Fruit fly (Drosophila melanogaster): ENCODE results near the gene CG42726.

CG42726 gene

DNA sequence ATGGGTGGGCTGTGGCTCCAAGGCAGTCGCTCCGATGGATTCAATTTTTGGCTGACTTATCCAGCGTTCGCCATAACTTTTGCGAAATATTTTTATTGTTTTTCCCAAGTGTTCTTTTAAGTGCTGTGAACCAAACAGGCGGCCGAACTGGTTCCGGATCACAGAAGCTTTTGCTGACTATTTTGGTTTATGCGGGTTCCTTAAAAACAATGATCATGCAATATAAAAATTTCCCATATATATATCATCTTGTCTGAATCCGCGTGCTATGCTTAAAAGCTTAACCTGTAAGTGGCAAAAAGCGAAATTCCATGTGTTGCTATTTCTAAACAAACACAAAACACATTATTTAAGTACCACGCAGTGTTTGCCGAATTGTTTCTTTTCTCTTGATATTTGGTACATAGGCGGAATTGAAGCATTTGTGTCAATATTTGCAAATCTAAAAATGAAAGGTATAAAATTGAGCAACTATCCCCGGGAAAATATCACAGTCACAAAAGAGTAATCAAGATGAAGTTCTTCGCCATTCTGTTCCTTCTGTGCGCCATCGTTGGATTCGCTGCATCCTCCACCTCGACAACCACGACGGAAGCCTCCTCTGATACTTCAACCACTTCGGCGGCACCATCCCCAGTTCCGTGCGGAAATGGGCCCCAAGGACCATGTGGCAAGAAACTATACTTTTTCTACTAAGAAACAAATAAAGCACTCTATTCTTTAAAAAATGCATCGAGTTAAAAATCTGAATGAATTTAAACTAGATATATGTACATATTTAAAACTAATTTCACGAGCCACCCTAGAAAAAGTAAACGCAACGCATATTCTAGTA is 27.7 kb upstream of the CG42726 start, which contains the start of the genes CG6276 and CG44040:
Gene CG6276, minus strand, starts transcription at position 158 of the 835 bp plus-strand sequence.
Gene CG44040, plus strand, starts transcription at position 467 of the 835 bp plus-strand sequence.
- TF ChIP-seq ovo (GFP tag; optimal IDR thresholded peaks at IDR 0.05), result peak; percentile 7
- peak; percentile 73 for TF ChIP-seq CG5204 (GFP tag; optimal IDR thresholded peaks at IDR 0.05)
- no peak for TF ChIP-seq kay (GFP tag; ENCODE audit: borderline replicate concordance)
- TF ChIP-seq Hr96 (GFP tag; optimal IDR thresholded peaks at IDR 0.05), result no peak
- TF ChIP-seq cic (GFP tag; optimal IDR thresholded peaks at IDR 0.05), result no peak
- no peak for TF ChIP-seq Crg-1 (GFP tag; optimal IDR thresholded peaks at IDR 0.05)
- peak; percentile 32 for TF ChIP-seq CG1620 (GFP tag; optimal IDR thresholded peaks at IDR 0.05)
- peak; percentile 34 for TF ChIP-seq CG14711 (tag; optimal IDR thresholded peaks at IDR 0.05)
- peak; percentile 48 for TF ChIP-seq toe (GFP tag; optimal IDR thresholded peaks at IDR 0.05)
- TF ChIP-seq pad (GFP tag; optimal IDR thresholded peaks at IDR 0.05), result peak; percentile 43
- TF ChIP-seq Mnt (GFP tag; optimal IDR thresholded peaks at IDR 0.05), result peak; percentile 27
- TF ChIP-seq cnc (optimal IDR thresholded peaks at IDR 0.05), result peak in 1 of 2 experiments; percentile 38
- peak; percentile 73 for TF ChIP-seq CG11617 (GFP tag; optimal IDR thresholded peaks at IDR 0.05)
- peak; percentile 42 for TF ChIP-seq tj (GFP tag; optimal IDR thresholded peaks at IDR 0.05)
- TF ChIP-seq CG33017 (tag; optimal IDR thresholded peaks at IDR 0.05), result peak; percentile 62
- TF ChIP-seq CG7101 (tag; optimal IDR thresholded peaks at IDR 0.05), result peak; percentile 76
- TF ChIP-seq Clk (GFP tag; optimal IDR thresholded peaks at IDR 0.05), result no peak
- peak; percentile 53 for TF ChIP-seq CG7045 (GFP tag; optimal IDR thresholded peaks at IDR 0.05)
- TF ChIP-seq bab1 (GFP tag; optimal IDR thresholded peaks at IDR 0.05), result peak; percentile 42
- peak; percentile 37 for TF ChIP-seq CG12768 (GFP tag; optimal IDR thresholded peaks at IDR 0.05)

DNA sequence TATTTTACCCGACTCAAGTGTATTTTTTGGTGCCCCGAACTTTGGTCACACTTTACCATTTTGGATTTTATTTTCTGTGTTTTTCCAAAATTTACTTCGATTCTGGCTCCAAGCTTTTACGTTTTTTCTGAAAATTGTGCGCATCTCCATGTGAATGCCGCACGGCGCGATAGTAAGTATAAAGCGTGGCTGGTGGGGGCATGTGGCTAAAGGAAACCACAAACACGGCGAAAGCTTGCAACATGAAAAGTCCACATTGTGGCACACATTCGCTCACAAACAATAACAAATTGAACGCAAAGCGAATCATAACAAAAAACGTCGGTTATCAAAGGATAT is 27.1 kb upstream of the CG42726 start, which contains the start of gene ear:
Gene ear, plus strand, starts transcription at position 10 of the 339 bp plus-strand sequence.
- no peak for TF ChIP-seq CG5204 (GFP tag; optimal IDR thresholded peaks at IDR 0.05)
- TF ChIP-seq CG12768 (GFP tag; optimal IDR thresholded peaks at IDR 0.05), result no peak
- TF ChIP-seq ovo (GFP tag; optimal IDR thresholded peaks at IDR 0.05), result no peak
- TF ChIP-seq CG11617 (GFP tag; optimal IDR thresholded peaks at IDR 0.05), result no peak
- TF ChIP-seq Hr96 (GFP tag; optimal IDR thresholded peaks at IDR 0.05), result no peak
- no peak for TF ChIP-seq cic (GFP tag; optimal IDR thresholded peaks at IDR 0.05)
- TF ChIP-seq CG7101 (tag; optimal IDR thresholded peaks at IDR 0.05), result no peak
- TF ChIP-seq Mnt (GFP tag; optimal IDR thresholded peaks at IDR 0.05), result no peak
- TF ChIP-seq CG14711 (tag; optimal IDR thresholded peaks at IDR 0.05), result no peak
- no peak for TF ChIP-seq Crg-1 (GFP tag; optimal IDR thresholded peaks at IDR 0.05)
- TF ChIP-seq cnc (optimal IDR thresholded peaks at IDR 0.05), result no peak
- TF ChIP-seq pad (GFP tag; optimal IDR thresholded peaks at IDR 0.05), result no peak

DNA sequence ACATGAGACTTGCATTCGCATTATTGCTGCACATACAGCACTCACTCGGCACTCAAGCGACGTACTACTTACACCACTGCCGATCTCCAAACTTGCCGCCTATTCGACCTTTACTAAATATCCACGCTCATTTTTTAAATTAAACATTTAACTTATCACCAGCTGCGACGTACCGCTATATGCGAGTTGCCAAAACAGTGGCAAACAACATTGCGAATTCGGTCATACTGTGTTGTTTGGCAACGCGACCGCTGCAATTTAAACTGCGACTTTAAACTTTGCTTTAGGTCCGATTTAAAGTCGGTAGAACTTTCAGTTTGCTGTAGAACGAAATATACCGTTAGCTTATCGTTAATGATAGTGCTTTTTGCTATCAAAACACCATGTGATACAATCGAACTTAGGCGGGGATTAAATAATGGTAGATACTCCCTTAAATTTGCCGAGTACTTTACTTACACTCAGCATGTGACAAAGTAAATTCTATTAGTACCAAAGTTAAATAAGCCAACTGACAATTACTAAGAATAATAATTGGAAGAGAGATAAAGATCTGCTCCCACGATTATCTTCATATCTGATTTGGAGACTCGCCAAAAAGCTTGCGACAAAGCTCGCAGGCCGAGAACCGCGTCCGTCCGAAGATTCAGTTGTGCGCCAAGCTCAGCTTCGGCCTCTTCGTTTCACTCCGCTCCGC is 19.6 kb upstream of the CG42726 start, which contains the start of the genes CG6236 and ea:
Gene CG6236, minus strand, starts transcription at position 187 of the 697 bp plus-strand sequence.
Gene ea, plus strand, starts transcription at position 647 of the 697 bp plus-strand sequence.
- TF ChIP-seq ovo (GFP tag; optimal IDR thresholded peaks at IDR 0.05) (peak; percentile 43), kay (GFP tag; ENCODE audit: borderline replicate concordance) (no peak)

DNA sequence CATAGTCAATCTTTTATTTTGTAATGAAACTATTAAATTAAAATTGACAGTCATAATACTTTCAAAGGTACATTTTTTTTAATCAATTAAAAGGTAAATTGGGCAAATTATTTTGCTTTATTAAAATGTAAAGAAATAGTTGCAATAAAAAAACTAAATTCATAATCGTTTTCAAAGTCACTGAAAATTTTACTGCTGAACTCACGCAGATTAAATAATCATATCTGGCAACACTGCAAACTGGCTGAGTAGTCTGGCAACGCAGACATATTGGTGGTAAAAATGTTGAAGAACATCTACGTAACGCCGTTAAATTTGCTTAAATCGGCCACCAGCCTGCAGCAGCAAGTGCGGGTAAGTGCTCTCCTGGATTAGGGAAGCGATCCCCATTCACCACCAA is 17.4 kb upstream of the CG42726 start, which contains the start of gene mRpL9:
Gene mRpL9, plus strand, starts transcription at position 267 of the 400 bp plus-strand sequence.
- TF ChIP-seq bab1 (GFP tag; optimal IDR thresholded peaks at IDR 0.05) (peak; percentile 30), CG7101 (tag; optimal IDR thresholded peaks at IDR 0.05) (peak; percentile 57), CG11617 (GFP tag; optimal IDR thresholded peaks at IDR 0.05) (no peak), Mnt (GFP tag; optimal IDR thresholded peaks at IDR 0.05) (peak; percentile 36), CG1620 (GFP tag; optimal IDR thresholded peaks at IDR 0.05) (peak; percentile 46), CG12768 (GFP tag; optimal IDR thresholded peaks at IDR 0.05) (no peak), tj (GFP tag; optimal IDR thresholded peaks at IDR 0.05) (no peak), CG14711 (tag; optimal IDR thresholded peaks at IDR 0.05) (peak; percentile 43), ovo (GFP tag; optimal IDR thresholded peaks at IDR 0.05) (no peak), cic (GFP tag; optimal IDR thresholded peaks at IDR 0.05) (no peak)

DNA sequence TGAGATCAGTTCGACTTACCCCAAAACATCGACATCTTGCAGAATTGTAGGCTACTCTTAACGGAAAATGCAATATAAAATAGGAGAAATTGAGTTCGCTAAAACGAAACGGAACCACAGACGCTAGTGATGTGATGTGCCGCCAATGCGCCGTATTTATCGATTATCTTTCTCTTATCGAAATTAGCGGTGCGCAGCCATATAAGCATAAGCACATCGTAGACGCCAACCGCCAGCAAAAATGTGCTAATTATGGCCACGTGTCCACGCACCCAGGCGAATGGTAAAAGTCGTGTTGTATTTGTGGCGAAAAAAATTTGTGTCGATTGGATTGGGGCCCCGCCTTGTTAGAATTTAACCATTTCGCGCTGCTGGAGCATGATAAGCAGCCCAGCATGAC is 14.9 kb upstream of the CG42726 start, which contains the start of the genes Fkbp39 and Cyfip:
Gene Fkbp39, minus strand, starts transcription at position 140 of the 400 bp plus-strand sequence.
Gene Cyfip, plus strand, starts transcription at position 273 of the 400 bp plus-strand sequence.
- TF ChIP-seq pad (GFP tag; optimal IDR thresholded peaks at IDR 0.05), result peak; percentile 66
- TF ChIP-seq ovo (GFP tag; optimal IDR thresholded peaks at IDR 0.05), result no peak
- no peak for TF ChIP-seq Hr96 (GFP tag; optimal IDR thresholded peaks at IDR 0.05)
- TF ChIP-seq CG12768 (GFP tag; optimal IDR thresholded peaks at IDR 0.05), result no peak
- peak; percentile 99 for TF ChIP-seq Mnt (GFP tag; optimal IDR thresholded peaks at IDR 0.05)
- peak; percentile 51 for TF ChIP-seq cic (GFP tag; optimal IDR thresholded peaks at IDR 0.05)
- no peak for TF ChIP-seq CG33017 (tag; optimal IDR thresholded peaks at IDR 0.05)
- TF ChIP-seq kay (GFP tag; ENCODE audit: borderline replicate concordance), result no peak
- TF ChIP-seq CG5204 (GFP tag; optimal IDR thresholded peaks at IDR 0.05), result no peak
- TF ChIP-seq tj (GFP tag; optimal IDR thresholded peaks at IDR 0.05), result no peak
- no peak for TF ChIP-seq toe (GFP tag; optimal IDR thresholded peaks at IDR 0.05)
- TF ChIP-seq Crg-1 (GFP tag; optimal IDR thresholded peaks at IDR 0.05), result peak; percentile 60
- no peak for TF ChIP-seq cnc (optimal IDR thresholded peaks at IDR 0.05)
- peak; percentile 40 for TF ChIP-seq CG14711 (tag; optimal IDR thresholded peaks at IDR 0.05)
- no peak for TF ChIP-seq Clk (GFP tag; optimal IDR thresholded peaks at IDR 0.05)
- peak; percentile 65 for TF ChIP-seq CG1620 (GFP tag; optimal IDR thresholded peaks at IDR 0.05)
- TF ChIP-seq CG11617 (GFP tag; optimal IDR thresholded peaks at IDR 0.05), result peak; percentile 42
- TF ChIP-seq bab1 (GFP tag; optimal IDR thresholded peaks at IDR 0.05), result peak; percentile 79
- no peak for TF ChIP-seq CG7045 (GFP tag; optimal IDR thresholded peaks at IDR 0.05)
- peak; percentile 44 for TF ChIP-seq CG7101 (tag; optimal IDR thresholded peaks at IDR 0.05)

All from whole organism, adult.